Worm (Caenorhabditis elegans): ENCODE measurements around the gene rpl-18.

- TF ChIP-seq ceh-36 (tag; optimal IDR thresholded peaks at IDR 0.05): no peak
- TF ChIP-seq ama-1 (optimal IDR thresholded peaks at IDR 0.05): no peak
- no peak for TF ChIP-seq ceh-13 (GFP tag; optimal IDR thresholded peaks at IDR 0.05)
- no peak for TF ChIP-seq hmg-4 (GFP tag; optimal IDR thresholded peaks at IDR 0.05)
- TF ChIP-seq tbx-11 (GFP tag; IDR thresholded peaks at IDR 0.05): no peak
- no peak for TF ChIP-seq pes-1 (GFP tag; IDR thresholded peaks at IDR 0.05)
- TF ChIP-seq aly-1 (tag; optimal IDR thresholded peaks at IDR 0.05): no peak
- TF ChIP-seq flt-1 (GFP tag; IDR thresholded peaks at IDR 0.05): no peak
Measured at ce11 chrIV:13797859-13798374, 20.3 kb downstream of the rpl-18 start, which contains the start of gene Y45F10D.6.
